Worm (Caenorhabditis elegans) whole organism, L1 larva: ENCODE measurements around the gene sahd-1.

Source experiments
- C34B4.2 ChIP-seq: sonication (generic microtip); optimal IDR thresholded peaks from 2 replicates; lab custom pipeline; 2017; ENCODE audit warnings: mild to moderate bottlenecking, missing genetic modification characterization, missing compliant biosample characterization
- aha-1 ChIP-seq: fragments of 150-350 bp; optimal IDR thresholded peaks from 2 replicates; lab custom pipeline; 2014; ENCODE audit warnings: missing biosample characterization, missing genetic modification characterization
- alr-1 ChIP-seq: fragments of 200-800 bp; sonication (Bioruptor generic); optimal IDR thresholded peaks from 2 replicates; lab custom pipeline; 2018; ENCODE audit warnings: borderline replicate concordance, mild to moderate bottlenecking, missing genetic modification characterization, missing compliant biosample characterization
- ama-1 ChIP-seq: fragments of 150-350 bp; optimal IDR thresholded peaks from 2 replicates; lab custom pipeline; 2014
- blmp-1 ChIP-seq: fragments of 150-350 bp; optimal IDR thresholded peaks from 2 replicates; lab custom pipeline; 2014; ENCODE audit warnings: missing biosample characterization, missing genetic modification characterization
- ceh-63 ChIP-seq: fragments of 200-800 bp; sonication (Bioruptor generic); optimal IDR thresholded peaks from 2 replicates; lab custom pipeline; 2018; ENCODE audit warnings: mild to moderate bottlenecking, missing genetic modification characterization, missing compliant biosample characterization
- ceh-82 ChIP-seq, 3 experiments: fragments of 150-350 bp in 1 of 3; sonication (generic microtip) in 2 of 3; optimal IDR thresholded peaks; 2 replicates each; lab custom pipeline; 2014 to 2017; ENCODE audit warnings: missing biosample characterization in 3 of 3, missing genetic modification characterization in 3 of 3
- ceh-88 ChIP-seq: fragments of 200-800 bp; sonication (Bioruptor generic); IDR thresholded peaks from 2 replicates; pipeline ENCODE4 v1.3.6; 2022; ENCODE audit warnings: missing genetic modification characterization, missing compliant biosample characterization
- ces-1 ChIP-seq: fragments of 150-350 bp; optimal IDR thresholded peaks from 2 replicates; lab custom pipeline; 2014; ENCODE audit warnings: missing biosample characterization, missing genetic modification reagents, missing genetic modification characterization
- dsc-1 ChIP-seq: sonication (generic microtip); optimal IDR thresholded peaks from 2 replicates; lab custom pipeline; 2016; ENCODE audit warnings: mild to moderate bottlenecking, missing genetic modification characterization, missing compliant biosample characterization
- efl-1 ChIP-seq, 4 experiments: fragments of 150-350 bp; optimal IDR thresholded peaks in 3 of 4; peaks in 1 of 4; 1 replicate in 1 of 4; 2 replicates in 3 of 4; lab custom pipeline; 2014; ENCODE audit warnings: missing biosample characterization in 2 of 4, missing genetic modification characterization in 2 of 4, missing genetic modification reagents in 2 of 4
- fkh-10 ChIP-seq: sonication (generic microtip); optimal IDR thresholded peaks from 2 replicates; lab custom pipeline; 2017; ENCODE audit warnings: missing biosample characterization, missing genetic modification reagents, missing genetic modification characterization
- fkh-4 ChIP-seq: sonication (generic microtip); optimal IDR thresholded peaks from 2 replicates; lab custom pipeline; 2016; ENCODE audit warnings: missing compliant biosample characterization, missing genetic modification characterization, borderline replicate concordance
- fos-1 ChIP-seq: fragments of 150-350 bp; optimal IDR thresholded peaks from 2 replicates; lab custom pipeline; 2014; ENCODE audit warnings: missing biosample characterization, missing genetic modification characterization
- hlh-4 ChIP-seq: sonication (generic microtip); optimal IDR thresholded peaks from 2 replicates; lab custom pipeline; 2016; ENCODE audit warnings: mild to moderate bottlenecking, missing genetic modification characterization, missing compliant biosample characterization
- jun-1 ChIP-seq: fragments of 150-350 bp; optimal IDR thresholded peaks from 2 replicates; lab custom pipeline; 2014; ENCODE audit warnings: missing biosample characterization, missing genetic modification reagents, missing genetic modification characterization
- lin-13 ChIP-seq: fragments of 150-350 bp; optimal IDR thresholded peaks from 2 replicates; lab custom pipeline; 2014; ENCODE audit warnings: missing biosample characterization, missing genetic modification reagents, missing genetic modification characterization
- lin-15B ChIP-seq: fragments of 150-350 bp; sonication (generic microtip); optimal IDR thresholded peaks from 3 replicates; lab custom pipeline; 2014; ENCODE audit warnings: missing biosample characterization, missing genetic modification characterization
- lin-39 ChIP-seq: fragments of 150-350 bp; optimal IDR thresholded peaks from 2 replicates; lab custom pipeline; 2014; ENCODE audit warnings: missing biosample characterization, missing genetic modification reagents, missing genetic modification characterization
- lir-3 ChIP-seq: sonication (generic microtip); optimal IDR thresholded peaks from 2 replicates; lab custom pipeline; 2016; ENCODE audit warnings: mild to moderate bottlenecking, missing genetic modification characterization, moderate library complexity, missing compliant biosample characterization; ENCODE audit not compliant: poor library complexity
- mab-9 ChIP-seq: fragments of 200-800 bp; sonication (Bioruptor generic); IDR thresholded peaks from 2 replicates; pipeline ENCODE4 v1.3.6; 2022; ENCODE audit warnings: missing genetic modification reagents, missing genetic modification characterization, missing compliant biosample characterization
- mef-2 ChIP-seq: fragments of 150-350 bp; optimal IDR thresholded peaks from 2 replicates; lab custom pipeline; 2014; ENCODE audit warnings: missing biosample characterization, missing genetic modification characterization
- nhr-11 ChIP-seq: fragments of 150-350 bp; optimal IDR thresholded peaks from 2 replicates; lab custom pipeline; 2014; ENCODE audit warnings: missing biosample characterization, missing genetic modification characterization
- nhr-12 ChIP-seq: sonication (generic microtip); optimal IDR thresholded peaks from 2 replicates; lab custom pipeline; 2017; ENCODE audit warnings: missing biosample characterization, missing genetic modification characterization
- nhr-20 ChIP-seq: sonication (generic microtip); optimal IDR thresholded peaks from 2 replicates; lab custom pipeline; 2016; ENCODE audit warnings: mild to moderate bottlenecking, missing genetic modification characterization, missing compliant biosample characterization
- nhr-237 ChIP-seq: fragments of 150-350 bp; optimal IDR thresholded peaks from 2 replicates; lab custom pipeline; 2014; ENCODE audit warnings: missing biosample characterization, missing genetic modification characterization
- nhr-47 ChIP-seq: sonication (generic microtip); optimal IDR thresholded peaks from 2 replicates; lab custom pipeline; 2016; ENCODE audit warnings: mild to moderate bottlenecking, missing genetic modification characterization, moderate library complexity, missing compliant biosample characterization
- nhr-77 ChIP-seq: fragments of 150-350 bp; optimal IDR thresholded peaks from 2 replicates; lab custom pipeline; 2014; ENCODE audit warnings: missing biosample characterization, missing genetic modification characterization
- nhr-84 ChIP-seq: sonication (generic microtip); optimal IDR thresholded peaks from 2 replicates; lab custom pipeline; 2017; ENCODE audit warnings: missing biosample characterization, missing genetic modification characterization
- nhr-85 ChIP-seq: sonication (generic microtip); peaks from one replicate; lab custom pipeline; 2016; ENCODE audit warnings: missing genetic modification characterization, inconsistent platforms, missing compliant biosample characterization
- nhr-90 ChIP-seq: sonication (generic microtip); optimal IDR thresholded peaks from 2 replicates; lab custom pipeline; 2016; ENCODE audit warnings: mild to moderate bottlenecking, missing genetic modification characterization, missing compliant biosample characterization; ENCODE audit not compliant: poor library complexity
- pqm-1 ChIP-seq: sonication (generic microtip); optimal IDR thresholded peaks from 3 replicates; lab custom pipeline; 2017; ENCODE audit warnings: missing biosample characterization, missing genetic modification characterization
- rnt-1 ChIP-seq: sonication (generic microtip); optimal IDR thresholded peaks from 2 replicates; lab custom pipeline; 2016; ENCODE audit warnings: mild to moderate bottlenecking, missing genetic modification characterization, moderate library complexity, missing compliant biosample characterization
- skn-1 ChIP-seq: fragments of 150-350 bp; optimal IDR thresholded peaks from 2 replicates; lab custom pipeline; 2014; ENCODE audit warnings: missing biosample characterization, missing genetic modification characterization
- snpc-4 ChIP-seq: fragments of 150-350 bp; optimal IDR thresholded peaks from 2 replicates; lab custom pipeline; 2014; ENCODE audit warnings: missing biosample characterization, missing genetic modification characterization
- sox-4 ChIP-seq: sonication (generic microtip); optimal IDR thresholded peaks from 2 replicates; lab custom pipeline; 2016; ENCODE audit warnings: missing genetic modification characterization, missing compliant biosample characterization
- sptf-1 ChIP-seq: fragments of 150-350 bp; optimal IDR thresholded peaks from 2 replicates; lab custom pipeline; 2014; ENCODE audit warnings: missing biosample characterization, missing genetic modification characterization
- sup-37 ChIP-seq: fragments of 200-800 bp; sonication (Bioruptor generic); optimal IDR thresholded peaks from 2 replicates; lab custom pipeline; 2018; ENCODE audit warnings: mild to moderate bottlenecking, missing genetic modification characterization, missing compliant biosample characterization
- swsn-7 ChIP-seq: sonication (generic microtip); optimal IDR thresholded peaks from 2 replicates; lab custom pipeline; 2016; ENCODE audit warnings: missing genetic modification characterization, missing compliant biosample characterization
- tbx-2 ChIP-seq: sonication (generic microtip); optimal IDR thresholded peaks from 2 replicates; lab custom pipeline; 2016; ENCODE audit warnings: missing genetic modification characterization, missing compliant biosample characterization
- unc-130 ChIP-seq: fragments of 150-350 bp; optimal IDR thresholded peaks from 2 replicates; lab custom pipeline; 2017; ENCODE audit warnings: missing biosample characterization, missing genetic modification characterization, inconsistent platforms
- unc-30 ChIP-seq: sonication (generic microtip); optimal IDR thresholded peaks from 2 replicates; lab custom pipeline; 2017; ENCODE audit warnings: missing biosample characterization, missing genetic modification characterization
- unc-86 ChIP-seq: sonication (generic microtip); optimal IDR thresholded peaks from 2 replicates; lab custom pipeline; 2016; ENCODE audit warnings: missing genetic modification characterization, missing compliant biosample characterization
- unc-98 ChIP-seq: fragments of 200-800 bp; sonication (Bioruptor generic); IDR thresholded peaks from 2 replicates; pipeline ENCODE4 v1.3.6; 2022; ENCODE audit warnings: missing genetic modification characterization, missing compliant biosample characterization

Gene sahd-1

ce11 chrII:5487844-5488243 is 26.9 kb downstream of the sahd-1 start, which contains the start of gene nep-5 (continued):
- TF ChIP-seq sptf-1 (tag; lab: Kevin White, UChicago) (no peak), jun-1 (tag; lab: Kevin White, UChicago) (no peak), alr-1 (tag; lab: Kevin White, UChicago) (no peak)

- TF ChIP-seq fkh-10 (GFP tag; lab: Kevin White, UChicago) = no peak
- no peak for TF ChIP-seq aha-1
- TF ChIP-seq snpc-4 (tag; lab: Kevin White, UChicago) = no peak
- TF ChIP-seq lin-13 (GFP tag; lab: Kevin White, UChicago) = no peak
- no peak for TF ChIP-seq nhr-11 (tag; lab: Kevin White, UChicago)
- TF ChIP-seq nhr-47 = no peak
Observed at ce11 chrII:5481982-5482381, 32.8 kb downstream of the sahd-1 start, which contains the start of gene cal-8. TSS of gene cal-8 (minus strand) at chrII:5482041.

- TF ChIP-seq sox-4 (tag; lab: Kevin White, UChicago) (no peak), efl-1 (optimal IDR thresholded peaks at IDR 0.05; lab: Kevin White, UChicago) (no peak), efl-1 (GFP tag; optimal IDR thresholded peaks at IDR 0.05 in 1 of 2; lab: Kevin White, UChicago) (peak in 1 of 2 experiments; percentile 49)
Observed at ce11 chrII:5478318-5478717, 36.4 kb downstream of the sahd-1 start, which contains the start of gene F56D1.1. TSS of gene F56D1.1 (plus strand) at chrII:5478618.

- TF ChIP-seq ama-1 = no peak
- no peak for TF ChIP-seq nhr-77 (tag; lab: Kevin White, UChicago)
- no peak for TF ChIP-seq nhr-237 (tag; lab: Kevin White, UChicago)
- no peak for TF ChIP-seq C34B4.2 (tag; lab: Kevin White, UChicago)
- no peak for TF ChIP-seq blmp-1
Observed at ce11 chrII:5474946-5475345, 39.8 kb downstream of the sahd-1 start, which contains the start of gene ilcr-2. TSS of gene ilcr-2 (plus strand) at chrII:5475246.

ce11 chrII:5473946-5474423 is 40.8 kb downstream of the sahd-1 start, which contains the start of gene mrps-16:
TSS of gene mrps-16 (plus strand) at chrII:5474373.
- TF ChIP-seq nhr-47 (peak; percentile 81), nhr-85 (tag; lab: Kevin White, UChicago) (peak; percentile 87), dsc-1 (tag; lab: Kevin White, UChicago) (peak; percentile 59), ces-1 (GFP tag; lab: Kevin White, UChicago) (no peak), nhr-237 (tag; lab: Kevin White, UChicago) (no peak), nhr-20 (tag; lab: Kevin White, UChicago) (peak; percentile 73), sup-37 (no peak), fos-1 (peak; percentile 45), mab-9 (GFP tag; lab: Robert Waterston, UW) (peak; percentile 36; the same call in 1 of the 2 replicates), aha-1 (no peak), ceh-82 (tag; optimal IDR thresholded peaks at IDR 0.05; lab: Kevin White, UChicago) (peak; percentile 51 to 73 (median 67)), tbx-2 (tag; lab: Kevin White, UChicago) (peak; percentile 79), alr-1 (tag; lab: Kevin White, UChicago) (no peak), efl-1 (optimal IDR thresholded peaks at IDR 0.05; lab: Kevin White, UChicago) (peak; percentile 94 to 98), efl-1 (GFP tag; optimal IDR thresholded peaks at IDR 0.05 in 1 of 2; lab: Kevin White, UChicago) (peak; percentile 99 to 100), nhr-84 (no peak), mef-2 (tag; lab: Kevin White, UChicago) (no peak), skn-1 (peak; percentile 52), swsn-7 (tag; lab: Kevin White, UChicago) (peak; percentile 76), unc-98 (GFP tag; lab: Robert Waterston, UW) (no peak), lir-3 (tag; lab: Kevin White, UChicago) (peak; percentile 41), nhr-90 (tag; lab: Kevin White, UChicago) (peak; percentile 64), unc-86 (peak; percentile 58), unc-30 (no peak), lin-15B (tag; lab: Kevin White, UChicago) (peak; percentile 31), pqm-1 (tag; lab: Kevin White, UChicago) (no peak), nhr-12 (tag; lab: Kevin White, UChicago) (no peak), ceh-63 (GFP tag; lab: Kevin White, UChicago) (no peak), fkh-10 (GFP tag; lab: Kevin White, UChicago) (no peak), hlh-4 (tag; lab: Kevin White, UChicago) (no peak), lin-39 (tag; lab: Kevin White, UChicago) (peak; percentile 41), unc-130 (tag; lab: Kevin White, UChicago) (peak; percentile 58), fkh-4 (tag; lab: Kevin White, UChicago) (no peak), ceh-88 (GFP tag; lab: Robert Waterston, UW) (no peak), rnt-1 (tag; lab: Kevin White, UChicago) (peak; percentile 79)
